Worm (Caenorhabditis elegans) whole organism, late embryonic: ENCODE measurements around the gene abhd-12.

Experiments used
- F13H6.1 ChIP-seq: sonication (generic microtip); optimal IDR thresholded peaks from 2 replicates; lab custom pipeline; 2016; ENCODE audit warnings: missing genetic modification characterization, missing compliant biosample characterization
- ceh-14 ChIP-seq: sonication (generic microtip); optimal IDR thresholded peaks from 2 replicates; lab custom pipeline; 2016; ENCODE audit warnings: missing genotype, missing genetic modification characterization, missing compliant biosample characterization
- ceh-18 ChIP-seq: sonication (generic microtip); optimal IDR thresholded peaks from 2 replicates; lab custom pipeline; 2016; ENCODE audit warnings: missing genetic modification characterization, missing compliant biosample characterization
- ceh-19 ChIP-seq: fragments of 200-800 bp; sonication (Bioruptor generic); optimal IDR thresholded peaks from 2 replicates; lab custom pipeline; 2018; ENCODE audit warnings: mild to moderate bottlenecking, missing genetic modification characterization, missing compliant biosample characterization
- ceh-22 ChIP-seq: sonication (generic microtip); optimal IDR thresholded peaks from 2 replicates; lab custom pipeline; 2017; ENCODE audit warnings: missing biosample characterization, missing genetic modification characterization
- ceh-24 ChIP-seq: sonication (generic microtip); optimal IDR thresholded peaks from 2 replicates; lab custom pipeline; 2016; ENCODE audit warnings: mild to moderate bottlenecking, missing genetic modification characterization, missing compliant biosample characterization
- ceh-45 ChIP-seq: fragments of 200-800 bp; sonication (Bioruptor generic); IDR thresholded peaks from 2 replicates; pipeline ENCODE4 v1.3.6; 2022; ENCODE audit warnings: missing genetic modification reagents, missing genetic modification characterization, missing compliant biosample characterization
- ceh-48 ChIP-seq: sonication (generic microtip); optimal IDR thresholded peaks from 2 replicates; lab custom pipeline; 2016; ENCODE audit warnings: missing genetic modification characterization, inconsistent platforms, missing compliant biosample characterization
- ceh-6 ChIP-seq: fragments of 200-800 bp; sonication (Bioruptor generic); optimal IDR thresholded peaks from 2 replicates; lab custom pipeline; 2018; ENCODE audit warnings: mild to moderate bottlenecking, missing genetic modification characterization, missing compliant biosample characterization
- ceh-9 ChIP-seq: sonication (generic microtip); optimal IDR thresholded peaks from 2 replicates; lab custom pipeline; 2016; ENCODE audit warnings: mild to moderate bottlenecking, missing genetic modification characterization, inconsistent platforms, missing compliant biosample characterization
- che-1 ChIP-seq: sonication (generic microtip); optimal IDR thresholded peaks from 2 replicates; lab custom pipeline; 2016; ENCODE audit warnings: mild to moderate bottlenecking, missing genetic modification characterization, missing compliant biosample characterization
- dmd-4 ChIP-seq: sonication (generic microtip); optimal IDR thresholded peaks from 2 replicates; lab custom pipeline; 2016; ENCODE audit warnings: borderline replicate concordance, missing genetic modification characterization, missing compliant biosample characterization
- elt-4 ChIP-seq: sonication (generic microtip); optimal IDR thresholded peaks from 2 replicates; lab custom pipeline; 2016; ENCODE audit warnings: missing genetic modification characterization, missing compliant biosample characterization
- ets-4 ChIP-seq: sonication (generic microtip); optimal IDR thresholded peaks from 2 replicates; lab custom pipeline; 2016; ENCODE audit warnings: missing genetic modification characterization, missing compliant biosample characterization
- eyg-1 ChIP-seq: sonication (generic microtip); optimal IDR thresholded peaks from 2 replicates; lab custom pipeline; 2016; ENCODE audit warnings: missing genotype, missing genetic modification characterization, missing compliant biosample characterization
- fax-1 ChIP-seq: sonication (generic microtip); optimal IDR thresholded peaks from 2 replicates; lab custom pipeline; 2016; ENCODE audit warnings: missing genotype, missing genetic modification characterization, missing compliant biosample characterization
- fkh-10 ChIP-seq: fragments of 150-350 bp; optimal IDR thresholded peaks from 2 replicates; lab custom pipeline; 2014; ENCODE audit warnings: missing biosample characterization, missing genetic modification reagents, missing genetic modification characterization
- fkh-6 ChIP-seq: sonication (generic microtip); optimal IDR thresholded peaks from 2 replicates; lab custom pipeline; 2016; ENCODE audit warnings: missing genetic modification characterization, missing compliant biosample characterization
- hlh-30 ChIP-seq: sonication (generic microtip); optimal IDR thresholded peaks from 2 replicates; lab custom pipeline; 2017; ENCODE audit warnings: antibody characterized with exemption, missing genetic modification characterization, missing compliant biosample characterization; ENCODE audit not compliant: insufficient read depth
- hlh-8 ChIP-seq: sonication (generic microtip); optimal IDR thresholded peaks from 2 replicates; lab custom pipeline; 2016; ENCODE audit warnings: missing genotype, missing genetic modification characterization, missing compliant biosample characterization
- lim-6 ChIP-seq: sonication (generic microtip); optimal IDR thresholded peaks from 2 replicates; lab custom pipeline; 2016; ENCODE audit warnings: missing genetic modification characterization, missing compliant biosample characterization
- lin-11 ChIP-seq: fragments of 200-800 bp; sonication (Bioruptor generic); optimal IDR thresholded peaks from 2 replicates; lab custom pipeline; 2018; ENCODE audit warnings: mild to moderate bottlenecking, missing genetic modification characterization, missing compliant biosample characterization
- madf-2 ChIP-seq: sonication (generic microtip); optimal IDR thresholded peaks from 2 replicates; lab custom pipeline; 2017; ENCODE audit warnings: missing genetic modification characterization, missing compliant biosample characterization
- nfya-1 ChIP-seq: sonication (generic microtip); optimal IDR thresholded peaks from 2 replicates; lab custom pipeline; 2017; ENCODE audit warnings: missing genetic modification characterization, mild to moderate bottlenecking, missing compliant biosample characterization, antibody characterized with exemption, moderate library complexity
- nhr-11 ChIP-seq: fragments of 150-350 bp; optimal IDR thresholded peaks from 2 replicates; lab custom pipeline; 2014; ENCODE audit warnings: missing biosample characterization, missing genetic modification characterization
- nhr-232 ChIP-seq: sonication (generic microtip); optimal IDR thresholded peaks from 2 replicates; lab custom pipeline; 2016; ENCODE audit warnings: missing genetic modification characterization, missing compliant biosample characterization
- npax-4 ChIP-seq: sonication (generic microtip); optimal IDR thresholded peaks from 2 replicates; lab custom pipeline; 2016; ENCODE audit warnings: missing genetic modification characterization, missing compliant biosample characterization
- odd-2 ChIP-seq: sonication (generic microtip); optimal IDR thresholded peaks from 2 replicates; lab custom pipeline; 2017; ENCODE audit warnings: antibody characterized with exemption, mild to moderate bottlenecking, missing genetic modification characterization, missing compliant biosample characterization
- pag-3 ChIP-seq: sonication (generic microtip); optimal IDR thresholded peaks from 2 replicates; lab custom pipeline; 2016; ENCODE audit warnings: missing compliant biosample characterization, missing genetic modification characterization, borderline replicate concordance
- pha-4 ChIP-seq: fragments of 150-350 bp; optimal IDR thresholded peaks from 2 replicates; lab custom pipeline; 2018; ENCODE audit warnings: missing biosample characterization, missing genetic modification reagents, missing genetic modification characterization
- pqm-1 ChIP-seq: sonication (generic microtip); optimal IDR thresholded peaks from 2 replicates; lab custom pipeline; 2016; ENCODE audit warnings: missing genetic modification characterization, missing compliant biosample characterization
- pros-1 ChIP-seq: fragments of 150-350 bp; optimal IDR thresholded peaks from 2 replicates; lab custom pipeline; 2014; ENCODE audit warnings: missing biosample characterization, missing genetic modification reagents, missing genetic modification characterization
- rnt-1 ChIP-seq: sonication (generic microtip); optimal IDR thresholded peaks from 2 replicates; lab custom pipeline; 2016; ENCODE audit warnings: missing genetic modification characterization, missing compliant biosample characterization
- sox-2 ChIP-seq: fragments of 200-800 bp; sonication (Bioruptor generic); IDR thresholded peaks from 2 replicates; pipeline ENCODE4 v1.3.6; 2022; ENCODE audit warnings: missing genetic modification reagents, missing genetic modification characterization, missing compliant biosample characterization
- syd-9 ChIP-seq: sonication (generic microtip); optimal IDR thresholded peaks from 2 replicates; lab custom pipeline; 2016; ENCODE audit warnings: mild to moderate bottlenecking, missing genetic modification characterization, moderate library complexity, missing compliant biosample characterization
- tbx-7 ChIP-seq: sonication (generic microtip); optimal IDR thresholded peaks from 2 replicates; lab custom pipeline; 2016; ENCODE audit warnings: missing genotype, missing genetic modification characterization, missing compliant biosample characterization
- ttx-3 ChIP-seq: sonication (generic microtip); optimal IDR thresholded peaks from 2 replicates; lab custom pipeline; 2016; ENCODE audit warnings: missing genetic modification reagents, missing genetic modification characterization, missing compliant biosample characterization
- zip-5 ChIP-seq: sonication (generic microtip); optimal IDR thresholded peaks from 2 replicates; lab custom pipeline; 2016; ENCODE audit warnings: missing genetic modification characterization, missing compliant biosample characterization
- ztf-16 ChIP-seq: sonication (generic microtip); optimal IDR thresholded peaks from 2 replicates; lab custom pipeline; 2017; ENCODE audit warnings: missing genetic modification characterization, missing compliant biosample characterization

The abhd-12 gene

DNA sequence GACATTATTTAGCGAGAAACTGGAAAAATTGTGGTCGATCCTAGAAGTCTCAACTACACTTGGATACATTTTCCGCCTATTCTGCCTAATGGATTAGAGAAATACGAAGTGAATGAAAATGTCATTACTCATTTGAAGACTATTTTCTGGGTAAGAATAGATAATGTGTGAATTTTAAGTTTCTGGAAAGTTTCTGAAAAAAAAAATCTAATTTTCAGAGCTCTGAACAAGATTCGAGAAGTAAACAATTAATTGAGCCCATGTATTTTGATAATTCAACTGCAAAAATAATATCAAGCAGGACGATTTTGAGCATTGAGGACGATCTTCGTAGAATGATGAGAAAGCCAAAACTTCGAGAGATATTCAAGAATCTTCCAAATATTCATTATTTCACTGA is 37.5 kb upstream of the abhd-12 start:
- TF ChIP-seq hlh-30 (tag; lab: Kevin White, UChicago) (no peak), eyg-1 (tag; lab: Kevin White, UChicago) (no peak), pros-1 (tag; lab: Kevin White, UChicago) (no peak), syd-9 (tag; lab: Kevin White, UChicago) (no peak), dmd-4 (tag; lab: Kevin White, UChicago) (no peak), lin-11 (tag; lab: Kevin White, UChicago) (no peak), F13H6.1 (tag; lab: Kevin White, UChicago) (no peak), ets-4 (tag; lab: Kevin White, UChicago) (no peak), nhr-11 (no peak)
- TF ChIP-seq, all 69 proteins: peak for 0

DNA sequence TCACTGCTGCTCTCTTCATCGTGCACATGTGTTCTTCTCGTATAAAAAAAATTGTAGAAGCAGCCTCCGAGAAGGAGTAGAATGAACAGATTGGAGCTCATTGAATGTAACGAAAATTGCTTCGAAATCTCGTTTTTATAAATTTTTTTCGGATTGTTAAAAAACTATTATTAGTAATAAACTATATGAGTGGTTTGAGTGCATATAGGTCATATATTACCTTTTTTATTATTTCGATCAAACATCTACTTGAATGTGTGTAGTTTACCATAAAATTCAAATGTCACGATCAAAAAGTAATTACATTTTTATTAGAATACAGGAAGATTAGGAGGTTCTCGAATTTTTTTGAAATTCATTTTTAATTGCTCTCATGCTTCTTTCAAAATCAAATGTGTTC is 30.8 kb upstream of the abhd-12 start, which contains the start of gene clec-216:
clec-216 (minus strand) TSS at position 101 of the 400 bp plus-strand sequence.
- no peak for TF ChIP-seq ttx-3
- TF ChIP-seq nhr-232 (tag; lab: Kevin White, UChicago) = no peak
- TF ChIP-seq sox-2 (GFP tag; lab: Robert Waterston, UW) = no peak
- TF ChIP-seq pqm-1 (tag; lab: Kevin White, UChicago) = no peak
- TF ChIP-seq hlh-8 (tag; lab: Kevin White, UChicago) = no peak
- TF ChIP-seq ztf-16 (tag; lab: Kevin White, UChicago) = no peak
- TF ChIP-seq eyg-1 (tag; lab: Kevin White, UChicago) = no peak
- TF ChIP-seq fkh-6 = no peak
- TF ChIP-seq ceh-18 (tag; lab: Kevin White, UChicago) = no peak
- TF ChIP-seq ceh-48 = no peak
- no peak for TF ChIP-seq ceh-9
- TF ChIP-seq npax-4 = no peak
- TF ChIP-seq odd-2 (tag; lab: Kevin White, UChicago) = no peak
- no peak for TF ChIP-seq ceh-14 (tag; lab: Kevin White, UChicago)
- no peak for TF ChIP-seq zip-5 (tag; lab: Kevin White, UChicago)
- no peak for TF ChIP-seq ceh-24 (tag; lab: Kevin White, UChicago)
- no peak for TF ChIP-seq fax-1 (tag; lab: Kevin White, UChicago)
- TF ChIP-seq ceh-45 = no peak
- no peak for TF ChIP-seq ets-4 (tag; lab: Kevin White, UChicago)
- TF ChIP-seq pros-1 (tag; lab: Kevin White, UChicago) = no peak

DNA sequence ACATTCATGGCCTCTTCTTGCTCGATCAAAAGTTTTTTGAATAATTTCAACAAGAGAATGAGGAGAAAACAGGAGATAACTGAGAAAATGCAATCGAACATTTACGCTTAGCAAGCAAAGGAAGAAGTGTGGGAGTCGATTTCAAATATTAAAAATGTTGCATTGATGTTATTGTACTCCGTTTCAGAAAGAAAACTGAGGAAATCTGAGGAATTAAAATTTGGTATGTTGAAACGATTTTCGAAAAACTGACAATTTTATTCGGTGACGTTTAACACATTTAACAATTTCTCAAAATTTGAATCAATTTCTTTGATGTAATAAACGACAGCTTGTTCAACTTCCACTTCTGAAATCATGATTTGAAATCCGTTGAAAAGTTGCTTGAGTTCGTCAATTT is 29.1 kb upstream of the abhd-12 start, which contains the start of gene F26D11.13:
F26D11.13 (minus strand) TSS at position 101 of the 400 bp plus-strand sequence.
- TF ChIP-seq ceh-6 (GFP tag; lab: Kevin White, UChicago) (no peak), che-1 (tag; lab: Kevin White, UChicago) (no peak), ceh-19 (GFP tag; lab: Kevin White, UChicago) (no peak), tbx-7 (tag; lab: Kevin White, UChicago) (no peak), pha-4 (tag; lab: Kevin White, UChicago) (no peak), ceh-45 (no peak), npax-4 (no peak)

DNA sequence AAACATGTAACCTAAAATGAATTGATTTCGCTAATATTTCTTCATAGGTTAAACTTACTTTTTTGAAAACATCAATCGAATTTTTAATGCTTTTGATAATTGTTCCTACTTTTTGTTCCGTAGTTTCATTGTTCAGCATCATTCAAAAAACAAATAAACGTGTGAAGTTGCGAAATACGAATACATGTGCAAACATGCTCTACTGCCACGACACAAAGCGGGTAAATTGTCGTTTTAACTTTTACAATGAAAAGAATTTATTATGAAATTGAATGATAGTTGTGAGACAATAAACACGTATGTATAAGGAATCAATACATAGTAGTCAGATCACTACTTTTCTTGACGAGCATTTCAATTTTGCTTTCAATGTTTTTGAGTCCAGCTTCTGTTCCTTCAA is 28.5 kb upstream of the abhd-12 start, which contains the start of gene F26D11.12:
F26D11.12 (minus strand) TSS at position 145 of the 400 bp plus-strand sequence.
- TF ChIP-seq che-1 (tag; lab: Kevin White, UChicago) (no peak), rnt-1 (tag; lab: Kevin White, UChicago) (no peak), fkh-10 (GFP tag; lab: Kevin White, UChicago) (no peak), ceh-24 (tag; lab: Kevin White, UChicago) (no peak), ceh-14 (tag; lab: Kevin White, UChicago) (no peak), nfya-1 (tag; lab: Kevin White, UChicago) (no peak), elt-4 (tag; lab: Kevin White, UChicago) (no peak), lim-6 (no peak), pag-3 (tag; lab: Kevin White, UChicago) (no peak), madf-2 (tag; lab: Kevin White, UChicago) (no peak), ceh-45 (no peak), ceh-22 (tag; lab: Kevin White, UChicago) (no peak)
- TF ChIP-seq, all 69 proteins: peak for 0
